Worm (Caenorhabditis elegans) whole organism, L3 larva: ENCODE measurements around the gene ppm-1.H.

Experiments
- R02D3.7 ChIP-seq: fragments of 150-350 bp; optimal IDR thresholded peaks from 2 replicates; lab custom pipeline; 2014; ENCODE audit warnings: missing biosample characterization, missing genetic modification characterization
- ZK546.5 ChIP-seq: sonication (generic microtip); optimal IDR thresholded peaks from 2 replicates; lab custom pipeline; 2017; ENCODE audit warnings: missing biosample characterization, missing genetic modification characterization
- aly-2 ChIP-seq: fragments of 150-350 bp; optimal IDR thresholded peaks from 2 replicates; lab custom pipeline; 2014; ENCODE audit warnings: missing biosample characterization, missing genetic modification characterization
- ama-1 ChIP-seq: fragments of 150-350 bp; optimal IDR thresholded peaks from 2 replicates; lab custom pipeline; 2018
- ceh-82 ChIP-seq: fragments of 150-350 bp; optimal IDR thresholded peaks from 2 replicates; lab custom pipeline; 2014; ENCODE audit warnings: missing biosample characterization, missing genetic modification characterization
- ceh-9 ChIP-seq: sonication (generic microtip); optimal IDR thresholded peaks from 2 replicates; lab custom pipeline; 2018; ENCODE audit warnings: missing biosample characterization, missing genetic modification characterization
- daf-12 ChIP-seq: fragments of 150-350 bp; optimal IDR thresholded peaks from 2 replicates; lab custom pipeline; 2014; ENCODE audit warnings: missing biosample characterization, missing genetic modification reagents, missing genetic modification characterization
- egl-27 ChIP-seq: sonication (generic microtip); optimal IDR thresholded peaks from 4 replicates; lab custom pipeline; 2017; ENCODE audit warnings: missing biosample characterization, missing genetic modification reagents, missing genetic modification characterization
- egl-5 ChIP-seq: fragments of 150-350 bp; optimal IDR thresholded peaks from 2 replicates; lab custom pipeline; 2017; ENCODE audit warnings: missing biosample characterization, missing genetic modification reagents, missing genetic modification characterization, inconsistent platforms
- elt-1 ChIP-seq: fragments of 150-350 bp; optimal IDR thresholded peaks from 2 replicates; lab custom pipeline; 2014; ENCODE audit warnings: missing biosample characterization, missing genetic modification characterization
- elt-3 ChIP-seq, 3 experiments: fragments of 150-350 bp in 1 of 3; sonication (generic microtip) in 2 of 3; optimal IDR thresholded peaks; 2 replicates in 2 of 3; 4 replicates in 1 of 3; lab custom pipeline; 2014 to 2017; ENCODE audit warnings: missing biosample characterization in 3 of 3, missing genetic modification characterization in 3 of 3
- fkh-2 ChIP-seq: fragments of 150-350 bp; optimal IDR thresholded peaks from 2 replicates; lab custom pipeline; 2014; ENCODE audit warnings: missing biosample characterization, missing genetic modification reagents, missing genetic modification characterization
- fos-1 ChIP-seq: fragments of 150-350 bp; optimal IDR thresholded peaks from 2 replicates; lab custom pipeline; 2014; ENCODE audit warnings: missing biosample characterization, missing genetic modification characterization
- hmg-11 ChIP-seq: sonication (generic microtip); optimal IDR thresholded peaks from 2 replicates; lab custom pipeline; 2016; ENCODE audit warnings: missing genetic modification characterization, missing compliant biosample characterization
- jun-1 ChIP-seq: fragments of 150-350 bp; optimal IDR thresholded peaks from 2 replicates; lab custom pipeline; 2014; ENCODE audit warnings: missing biosample characterization, missing genetic modification reagents, missing genetic modification characterization
- lin-15B ChIP-seq: fragments of 150-350 bp; optimal IDR thresholded peaks from 2 replicates; lab custom pipeline; 2014; ENCODE audit warnings: missing biosample characterization, missing genetic modification characterization
- lin-39 ChIP-seq: fragments of 150-350 bp; optimal IDR thresholded peaks from 2 replicates; lab custom pipeline; 2018; ENCODE audit warnings: missing biosample characterization, missing genetic modification reagents, missing genetic modification characterization
- lsy-12 ChIP-seq: sonication (generic microtip); optimal IDR thresholded peaks from 2 replicates; lab custom pipeline; 2016; ENCODE audit warnings: mild to moderate bottlenecking, missing genetic modification characterization, missing compliant biosample characterization
- mml-1 ChIP-seq: fragments of 150-350 bp; sonication (generic microtip); optimal IDR thresholded peaks from 3 replicates; lab custom pipeline; 2014; ENCODE audit warnings: missing biosample characterization, missing genetic modification characterization
- nfya-1 ChIP-seq: sonication (generic microtip); optimal IDR thresholded peaks from 2 replicates; lab custom pipeline; 2017; ENCODE audit warnings: missing genetic modification characterization, mild to moderate bottlenecking, missing compliant biosample characterization, antibody characterized with exemption, moderate library complexity; ENCODE audit not compliant: insufficient read depth
- nhr-11 ChIP-seq: fragments of 150-350 bp; optimal IDR thresholded peaks from 2 replicates; lab custom pipeline; 2014; ENCODE audit warnings: missing biosample characterization, missing genetic modification characterization
- nhr-12 ChIP-seq: fragments of 150-350 bp; optimal IDR thresholded peaks from 2 replicates; lab custom pipeline; 2014; ENCODE audit warnings: missing biosample characterization, missing genetic modification characterization
- nhr-237 ChIP-seq: fragments of 150-350 bp; optimal IDR thresholded peaks from 2 replicates; lab custom pipeline; 2014; ENCODE audit warnings: missing biosample characterization, missing genetic modification characterization
- nhr-28 ChIP-seq: fragments of 150-350 bp; optimal IDR thresholded peaks from 2 replicates; lab custom pipeline; 2014; ENCODE audit warnings: missing biosample characterization, missing genetic modification characterization
- nhr-43 ChIP-seq: sonication (generic microtip); optimal IDR thresholded peaks from 2 replicates; lab custom pipeline; 2016; ENCODE audit warnings: mild to moderate bottlenecking, missing genetic modification characterization, missing compliant biosample characterization; ENCODE audit not compliant: poor library complexity, severe bottlenecking
- nhr-76 ChIP-seq: fragments of 150-350 bp; sonication (generic microtip); optimal IDR thresholded peaks from 5 replicates; lab custom pipeline; 2014; ENCODE audit warnings: missing biosample characterization, missing genetic modification characterization
- pha-4 ChIP-seq: fragments of 150-350 bp; optimal IDR thresholded peaks from 2 replicates; lab custom pipeline; 2014; ENCODE audit warnings: missing biosample characterization, missing genetic modification reagents, missing genetic modification characterization
- sea-2 ChIP-seq: fragments of 150-350 bp; sonication (generic microtip); optimal IDR thresholded peaks from 4 replicates; lab custom pipeline; 2014; ENCODE audit warnings: missing biosample characterization, missing genetic modification reagents, missing genetic modification characterization
- skn-1 ChIP-seq: fragments of 150-350 bp; optimal IDR thresholded peaks from 2 replicates; lab custom pipeline; 2014; ENCODE audit warnings: missing biosample characterization, missing genetic modification characterization
- unc-62 ChIP-seq: fragments of 150-350 bp; sonication (generic microtip); optimal IDR thresholded peaks from 4 replicates; lab custom pipeline; 2014; ENCODE audit warnings: missing biosample characterization, missing genetic modification reagents, missing genetic modification characterization
- zag-1 ChIP-seq: fragments of 150-350 bp; optimal IDR thresholded peaks from 2 replicates; lab custom pipeline; 2014; ENCODE audit warnings: missing biosample characterization, missing genetic modification characterization
- ztf-11 ChIP-seq: fragments of 150-350 bp; optimal IDR thresholded peaks from 2 replicates; lab custom pipeline; 2014; ENCODE audit warnings: missing biosample characterization, missing genetic modification characterization
- ztf-4 ChIP-seq: fragments of 150-350 bp; optimal IDR thresholded peaks from 2 replicates; lab custom pipeline; 2014; ENCODE audit warnings: missing biosample characterization, missing genetic modification characterization

ppm-1.H gene

ce11 chrIV:12270392-12270791, 2.3 kb upstream of the ppm-1.H start, which contains the start of gene C42C1.3:
C42C1.3 (minus strand) TSS chrIV:12270492.
- TF ChIP-seq nhr-43 (no peak), elt-1 (no peak), unc-62 (GFP tag; lab: Kevin White, UChicago) (no peak), lin-39 (tag; lab: Kevin White, UChicago) (no peak), nhr-28 (no peak), nhr-12 (no peak), daf-12 (tag; lab: Kevin White, UChicago) (no peak), egl-5 (no peak), jun-1 (tag; lab: Kevin White, UChicago) (no peak), lin-15B (tag; lab: Kevin White, UChicago) (no peak), ceh-82 (tag; lab: Kevin White, UChicago) (no peak)

ce11 chrIV:12265877-12266276, 2.2 kb downstream of the ppm-1.H start:
- TF ChIP-seq jun-1 (tag; lab: Kevin White, UChicago) (no peak), elt-1 (no peak), aly-2 (no peak), fos-1 (tag; lab: Kevin White, UChicago) (no peak), skn-1 (tag; lab: Kevin White, UChicago) (no peak), sea-2 (GFP tag; lab: Kevin White, UChicago) (no peak), nfya-1 (no peak), hmg-11 (tag; lab: Kevin White, UChicago) (no peak), ZK546.5 (tag; lab: Kevin White, UChicago) (no peak)

DNA sequence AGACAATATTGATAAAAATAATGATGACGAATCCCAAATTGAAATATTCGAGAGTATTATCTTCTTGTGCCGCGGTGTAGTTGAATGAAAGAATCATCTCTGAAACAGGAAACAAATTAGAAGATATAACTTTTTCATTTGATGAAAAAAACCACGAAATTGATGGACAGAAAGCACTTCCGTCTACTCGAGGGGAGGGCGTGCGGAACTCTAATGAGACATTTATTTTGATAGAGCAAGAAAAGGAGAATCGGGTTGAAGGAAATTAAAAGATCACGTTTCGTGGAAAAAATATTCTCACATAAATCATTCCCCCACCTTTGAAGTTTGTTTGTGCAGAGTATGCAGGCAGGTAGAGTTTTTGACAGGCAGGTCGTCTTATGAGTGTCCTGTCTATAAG, 6.8 kb downstream of the ppm-1.H start, which contains the start of gene sre-14:
Gene sre-14 (minus strand): TSS at position 101 of the 400 bp plus-strand sequence.
- TF ChIP-seq egl-5 (no peak), nhr-11 (tag; lab: Kevin White, UChicago) (no peak), ztf-4 (tag; lab: Kevin White, UChicago) (no peak), ceh-9 (tag; lab: Kevin White, UChicago) (no peak), lsy-12 (tag; lab: Kevin White, UChicago) (no peak), ama-1 (lab: Kevin White, UChicago) (no peak), zag-1 (tag; lab: Kevin White, UChicago) (no peak), fkh-2 (tag; lab: Kevin White, UChicago) (no peak), elt-3 (tag; optimal IDR thresholded peaks at IDR 0.05; lab: Kevin White, UChicago) (no peak)
- TF ChIP-seq, all 47 proteins: peak for 0

- TF ChIP-seq nhr-12 (no peak), lin-15B (tag; lab: Kevin White, UChicago) (peak; percentile 42), fkh-2 (tag; lab: Kevin White, UChicago) (no peak), ama-1 (lab: Kevin White, UChicago) (no peak), nhr-76 (tag; lab: Kevin White, UChicago) (no peak), nhr-28 (no peak), fos-1 (tag; lab: Kevin White, UChicago) (no peak), nfya-1 (peak; percentile 34), R02D3.7 (tag; lab: Kevin White, UChicago) (no peak), daf-12 (tag; lab: Kevin White, UChicago) (no peak), lsy-12 (tag; lab: Kevin White, UChicago) (no peak), ztf-4 (tag; lab: Kevin White, UChicago) (no peak), egl-27 (tag; lab: Kevin White, UChicago) (no peak), elt-1 (no peak), ceh-9 (tag; lab: Kevin White, UChicago) (no peak), nhr-237 (tag; lab: Kevin White, UChicago) (no peak), egl-5 (no peak), mml-1 (tag; lab: Kevin White, UChicago) (no peak), ceh-82 (tag; lab: Kevin White, UChicago) (no peak), lin-39 (tag; lab: Kevin White, UChicago) (peak; percentile 26), ztf-11 (tag; lab: Kevin White, UChicago) (no peak), pha-4 (tag; lab: Kevin White, UChicago) (no peak)
Measured at ce11 chrIV:12259161-12259870, 8.8 kb downstream of the ppm-1.H start, which contains the start of gene Y39C12A.9. Y39C12A.9 (minus strand) TSS chrIV:12259211.
